Worm (Caenorhabditis elegans) whole organism, young adult: ENCODE results near the gene gst-9.
"Not testable (repeated sequence)": the region's sequence is repeated elsewhere in the genome, so short reads cannot be mapped to it uniquely, and the experiment has no call there.

Experiments used
- B0019.2 ChIP-seq: fragments of 200-800 bp; sonication (Bioruptor generic); conservative IDR thresholded peaks from 2 replicates; pipeline ENCODE4 v1.3.6; 2022; ENCODE audit warnings: missing genetic modification reagents, missing genetic modification characterization, missing compliant biosample characterization
- B0261.1 ChIP-seq: sonication (generic microtip); optimal IDR thresholded peaks from 2 replicates; lab custom pipeline; 2016; ENCODE audit warnings: mild to moderate bottlenecking, missing genetic modification characterization, moderate library complexity, missing compliant biosample characterization
- F23B12.7 ChIP-seq: sonication (generic microtip); optimal IDR thresholded peaks from 2 replicates; lab custom pipeline; 2017; ENCODE audit warnings: missing genetic modification characterization, mild to moderate bottlenecking, missing compliant biosample characterization, antibody characterized with exemption, moderate library complexity; ENCODE audit not compliant: insufficient read depth
- F55B11.4 ChIP-seq: sonication (generic microtip); optimal IDR thresholded peaks from 2 replicates; lab custom pipeline; 2016; ENCODE audit warnings: missing compliant biosample characterization, missing genetic modification characterization, borderline replicate concordance; ENCODE audit not compliant: insufficient read depth
- K12H6.12 ChIP-seq: fragments of 200-800 bp; sonication (Bioruptor generic); optimal IDR thresholded peaks from 2 replicates; lab custom pipeline; 2018; ENCODE audit warnings: mild to moderate bottlenecking, missing genetic modification characterization, missing compliant biosample characterization
- Y56A3A.18 ChIP-seq: fragments of 200-800 bp; sonication (Bioruptor generic); IDR thresholded peaks from 2 replicates; pipeline ENCODE4 v1.3.6; 2022; ENCODE audit warnings: missing genetic modification reagents, missing genetic modification characterization, missing compliant biosample characterization
- ZK185.1 ChIP-seq: sonication (generic microtip); optimal IDR thresholded peaks from 2 replicates; lab custom pipeline; 2016; ENCODE audit warnings: mild to moderate bottlenecking, missing genetic modification characterization, missing compliant biosample characterization; ENCODE audit not compliant: poor library complexity, severe bottlenecking
- aptf-3 ChIP-seq: fragments of 200-800 bp; sonication (Bioruptor generic); IDR thresholded peaks from 2 replicates; pipeline ENCODE4 v1.3.6; 2022; ENCODE audit warnings: missing genetic modification characterization, missing compliant biosample characterization
- cebp-1 ChIP-seq, 2 experiments: fragments of 200-800 bp in 1 of 2; sonication (Bioruptor generic) in 1 of 2; sonication (generic microtip) in 1 of 2; IDR thresholded peaks in 1 of 2; optimal IDR thresholded peaks in 1 of 2; 2 replicates each; pipeline versions ENCODE4 v1.3.6 to Lab custom; 2017 to 2022; ENCODE audit warnings: missing compliant biosample characterization in 2 of 2, missing genetic modification characterization in 2 of 2, mild to moderate bottlenecking in 1 of 2, missing genetic modification reagents in 1 of 2, moderate library complexity in 1 of 2
- cebp-2 ChIP-seq: fragments of 200-800 bp; sonication (Bioruptor generic); IDR thresholded peaks from 2 replicates; pipeline ENCODE4 v1.3.6; 2022; ENCODE audit warnings: missing genetic modification characterization, missing compliant biosample characterization
- ceh-27 ChIP-seq: fragments of 200-800 bp; sonication (Bioruptor generic); optimal IDR thresholded peaks from 2 replicates; lab custom pipeline; 2018; ENCODE audit warnings: mild to moderate bottlenecking, missing genetic modification characterization, moderate library complexity, missing compliant biosample characterization
- ceh-40 ChIP-seq: fragments of 200-800 bp; sonication (Bioruptor generic); IDR thresholded peaks from 2 replicates; pipeline ENCODE4 v1.3.6; 2022; ENCODE audit warnings: missing genetic modification characterization, missing compliant biosample characterization
- ceh-58 ChIP-seq: fragments of 200-800 bp; sonication (Bioruptor generic); IDR thresholded peaks from 2 replicates; pipeline ENCODE4 v1.3.6; 2022; ENCODE audit warnings: missing genetic modification characterization, missing compliant biosample characterization
- ceh-79 ChIP-seq: sonication (generic microtip); optimal IDR thresholded peaks from 2 replicates; lab custom pipeline; 2017; ENCODE audit warnings: mild to moderate bottlenecking, missing genetic modification characterization, missing compliant biosample characterization
- chd-7 ChIP-seq: sonication (generic microtip); optimal IDR thresholded peaks from 2 replicates; lab custom pipeline; 2016; ENCODE audit warnings: mild to moderate bottlenecking, missing genetic modification characterization, moderate library complexity, missing compliant biosample characterization
- die-1 ChIP-seq: sonication (generic microtip); optimal IDR thresholded peaks from 2 replicates; lab custom pipeline; 2016; ENCODE audit warnings: missing genotype, mild to moderate bottlenecking, missing genetic modification characterization, missing compliant biosample characterization
- gei-17 ChIP-seq: fragments of 200-800 bp; sonication (Bioruptor generic); optimal IDR thresholded peaks from 2 replicates; lab custom pipeline; 2018; ENCODE audit warnings: mild to moderate bottlenecking, missing genetic modification characterization, missing compliant biosample characterization
- lin-40 ChIP-seq: sonication (generic microtip); optimal IDR thresholded peaks from 2 replicates; lab custom pipeline; 2016; ENCODE audit warnings: missing genetic modification characterization, mild to moderate bottlenecking, missing compliant biosample characterization, missing genotype, missing genetic modification reagents
- lin-54 ChIP-seq: fragments of 200-800 bp; sonication (Bioruptor generic); optimal IDR thresholded peaks from 2 replicates; lab custom pipeline; 2018; ENCODE audit warnings: mild to moderate bottlenecking, missing genetic modification characterization, missing compliant biosample characterization
- madf-3 ChIP-seq: fragments of 200-800 bp; sonication (Bioruptor generic); IDR thresholded peaks from 2 replicates; pipeline ENCODE4 v1.3.6; 2022; ENCODE audit warnings: missing genetic modification reagents, missing genetic modification characterization, missing compliant biosample characterization
- mcd-1 ChIP-seq: fragments of 200-800 bp; sonication (Bioruptor generic); IDR thresholded peaks from 2 replicates; pipeline ENCODE4 v1.3.6; 2022; ENCODE audit warnings: missing genetic modification reagents, missing genetic modification characterization, missing compliant biosample characterization
- mxl-1 ChIP-seq: sonication (generic microtip); optimal IDR thresholded peaks from 2 replicates; lab custom pipeline; 2016; ENCODE audit warnings: missing genetic modification characterization, missing compliant biosample characterization
- nfyb-1 ChIP-seq: fragments of 200-800 bp; sonication (Bioruptor generic); IDR thresholded peaks from 2 replicates; pipeline ENCODE4 v1.3.6; 2022; ENCODE audit warnings: missing genetic modification reagents, missing genetic modification characterization, missing compliant biosample characterization
- nhr-120 ChIP-seq: fragments of 200-800 bp; sonication (Bioruptor generic); IDR thresholded peaks from 2 replicates; pipeline ENCODE4 v1.3.6; 2022; ENCODE audit warnings: missing genetic modification characterization, missing compliant biosample characterization
- nhr-80 ChIP-seq: sonication (generic microtip); optimal IDR thresholded peaks from 2 replicates; lab custom pipeline; 2016; ENCODE audit warnings: missing genetic modification characterization, missing compliant biosample characterization
- sea-2 ChIP-seq: fragments of 200-800 bp; sonication (Bioruptor generic); IDR thresholded peaks from 2 replicates; pipeline ENCODE4 v1.3.6; 2022; ENCODE audit warnings: missing genetic modification characterization, missing compliant biosample characterization
- snpc-1.1 ChIP-seq: sonication (generic microtip); optimal IDR thresholded peaks from 2 replicates; lab custom pipeline; 2017; ENCODE audit warnings: missing genetic modification characterization, mild to moderate bottlenecking, missing compliant biosample characterization, antibody characterized with exemption, moderate library complexity, missing genotype, missing genetic modification reagents; ENCODE audit not compliant: insufficient read depth
- somi-1 ChIP-seq: fragments of 200-800 bp; sonication (Bioruptor generic); optimal IDR thresholded peaks from 2 replicates; lab custom pipeline; 2018; ENCODE audit warnings: mild to moderate bottlenecking, missing genetic modification characterization, missing compliant biosample characterization
- tbp1 ChIP-seq: fragments of 200-800 bp; sonication (Bioruptor generic); optimal IDR thresholded peaks from 2 replicates; lab custom pipeline; 2018; ENCODE audit warnings: mild to moderate bottlenecking, missing genetic modification characterization, missing compliant biosample characterization
- ztf-26 ChIP-seq: sonication (generic microtip); optimal IDR thresholded peaks from 2 replicates; lab custom pipeline; 2017; ENCODE audit warnings: missing genetic modification characterization, missing compliant biosample characterization
- ztf-3 ChIP-seq: fragments of 200-800 bp; sonication (Bioruptor generic); optimal IDR thresholded peaks from 2 replicates; lab custom pipeline; 2018; ENCODE audit warnings: mild to moderate bottlenecking, missing genetic modification characterization, missing compliant biosample characterization

Gene gst-9

ce11 chrII:4928367-4928766 lies 37.0 kb downstream of the gst-9 start (continued):
- 0 out of 2 replicates have a peak, but pooled peaks have one; percentile 69 for TF ChIP-seq ceh-40
- TF ChIP-seq tbp1, result peak; percentile 84
- peak; percentile 32; the same call in 1 of the 2 replicates for TF ChIP-seq cebp-1 (GFP tag; IDR thresholded peaks at IDR 0.05; lab: Robert Waterston, UW)
- TF ChIP-seq cebp-1 (tag; optimal IDR thresholded peaks at IDR 0.05; lab: Kevin White, UChicago), result not testable (repeated sequence)
- TF ChIP-seq B0261.1, result peak; percentile 61
- peak; percentile 49; the same call in 1 of the 2 replicates for TF ChIP-seq nfyb-1 (GFP tag; lab: Robert Waterston, UW)
- TF ChIP-seq cebp-2 (GFP tag; lab: Robert Waterston, UW), result 0 out of 2 replicates have a peak, but pooled peaks have one; percentile 22

- TF ChIP-seq F55B11.4 (tag; lab: Kevin White, UChicago), result no peak
- TF ChIP-seq snpc-1.1 (tag; lab: Kevin White, UChicago), result no peak
- no peak for TF ChIP-seq die-1 (tag; lab: Kevin White, UChicago)
- no peak for TF ChIP-seq K12H6.12 (tag; lab: Kevin White, UChicago)
- TF ChIP-seq ceh-79 (tag; lab: Kevin White, UChicago), result no peak
- no peak for TF ChIP-seq somi-1 (GFP tag; lab: Kevin White, UChicago)
- no peak for TF ChIP-seq sea-2 (GFP tag; lab: Robert Waterston, UW)
- TF ChIP-seq gei-17, result no peak
- TF ChIP-seq chd-7 (tag; lab: Kevin White, UChicago), result no peak
- TF ChIP-seq ztf-3 (GFP tag; lab: Kevin White, UChicago), result no peak
Measured at ce11 chrII:4931286-4931685, 39.9 kb downstream of the gst-9 start.

- TF ChIP-seq B0261.1; B0019.2 (GFP tag; lab: Robert Waterston, UW); ceh-40: not testable (repeated sequence)
Measured at ce11 chrII:4932727-4933126, 41.3 kb downstream of the gst-9 start, which contains the start of gene msp-152. Gene msp-152 (plus strand): TSS chrII:4933027.

- TF ChIP-seq lin-40 (tag; lab: Kevin White, UChicago) (no peak), ztf-26 (tag; lab: Kevin White, UChicago) (no peak), F23B12.7 (no peak), mxl-1 (tag; lab: Kevin White, UChicago) (no peak), Y56A3A.18 (GFP tag; lab: Robert Waterston, UW) (no peak), lin-54 (GFP tag; lab: Kevin White, UChicago) (no peak), ZK185.1 (tag; lab: Kevin White, UChicago) (no peak), aptf-3 (GFP tag; lab: Robert Waterston, UW) (no peak), ceh-58 (GFP tag; lab: Robert Waterston, UW) (no peak), ceh-27 (GFP tag; lab: Kevin White, UChicago) (no peak), nhr-80 (no peak), F55B11.4 (tag; lab: Kevin White, UChicago) (no peak), madf-3 (GFP tag; lab: Robert Waterston, UW) (no peak)
Measured at ce11 chrII:4934954-4935353, 43.6 kb downstream of the gst-9 start, which contains the start of gene gst-30. Gene gst-30 (minus strand): TSS chrII:4935054.

- no peak for TF ChIP-seq nhr-120 (GFP tag; lab: Robert Waterston, UW)
- TF ChIP-seq mcd-1 (GFP tag; lab: Robert Waterston, UW), result 0 out of 2 replicates have a peak, but pooled peaks have one; percentile 18
Measured at ce11 chrII:4935518-4935917, 44.1 kb downstream of the gst-9 start, which contains the start of gene ZK546.5. Gene ZK546.5 (plus strand): TSS chrII:4935818.
